Worm (Caenorhabditis elegans): ENCODE measurements around the gene srh-142.

- TF ChIP-seq cebp-1 (GFP tag; IDR thresholded peaks at IDR 0.05) = no peak
- TF ChIP-seq cebp-1 (tag; optimal IDR thresholded peaks at IDR 0.05) = no peak
- TF ChIP-seq egl-18 (GFP tag; IDR thresholded peaks at IDR 0.05) = no peak
- TF ChIP-seq lag-1 (GFP tag; IDR thresholded peaks at IDR 0.05) = no peak
- no peak for TF ChIP-seq F10E7.11 (tag; optimal IDR thresholded peaks at IDR 0.05)
- no peak for TF ChIP-seq rec-8 (tag; optimal IDR thresholded peaks at IDR 0.05)
- no peak for TF ChIP-seq Y95B8A.8 (GFP tag; IDR thresholded peaks at IDR 0.05)
- TF ChIP-seq mel-28 (tag; optimal IDR thresholded peaks at IDR 0.05; ENCODE audit: borderline replicate concordance) = no peak
- TF ChIP-seq unc-62 (GFP tag; optimal IDR thresholded peaks at IDR 0.05) = no peak
- TF ChIP-seq rpc-1 (optimal IDR thresholded peaks at IDR 0.05) = no peak
- no peak for TF ChIP-seq rpc-1 (tag; optimal IDR thresholded peaks at IDR 0.05)
- TF ChIP-seq zfh-2 (GFP tag; conservative IDR thresholded peaks at IDR 0.05) = no peak
Measured at ce11 chrV:16494359-16494758, 33.6 kb upstream of the srh-142 start, which contains the start of gene comt-2.

Measured in whole organism, young adult.